Worm (Caenorhabditis elegans): ENCODE results near the gene T01B7.5.

Gene T01B7.5

ce11 chrII:8703729-8704128, 12.9 kb upstream of the T01B7.5 start, which contains the start of gene ceh-7:
Gene ceh-7 (minus strand): TSS chrII:8703829.
- TF ChIP-seq dao-5 (tag; optimal IDR thresholded peaks at IDR 0.05) (no peak), him-1 (tag; optimal IDR thresholded peaks at IDR 0.05) (no peak), W03F9.2 (tag; optimal IDR thresholded peaks at IDR 0.05) (no peak)

- no peak for TF ChIP-seq W03F9.2 (tag; optimal IDR thresholded peaks at IDR 0.05)
- TF ChIP-seq dao-5 (tag; optimal IDR thresholded peaks at IDR 0.05), result no peak
- no peak for TF ChIP-seq him-1 (tag; optimal IDR thresholded peaks at IDR 0.05)
Measured at ce11 chrII:8704413-8704874, 12.2 kb upstream of the T01B7.5 start, which contains the start of gene prx-5. Gene prx-5 (plus strand): TSS chrII:8704824.

- TF ChIP-seq dao-5 (tag; optimal IDR thresholded peaks at IDR 0.05) (no peak), W03F9.2 (tag; optimal IDR thresholded peaks at IDR 0.05) (no peak), him-1 (tag; optimal IDR thresholded peaks at IDR 0.05) (no peak)
Measured at ce11 chrII:8707024-8707423, 9.6 kb upstream of the T01B7.5 start, which contains the start of gene cup-16. Gene cup-16 (plus strand): TSS chrII:8707155.

ce11 chrII:8710317-8710716, 6.3 kb upstream of the T01B7.5 start, which contains the start of gene srg-15:
Gene srg-15 (minus strand): TSS chrII:8710417.
- TF ChIP-seq him-1 (tag; optimal IDR thresholded peaks at IDR 0.05) (no peak), W03F9.2 (tag; optimal IDR thresholded peaks at IDR 0.05) (no peak), dao-5 (tag; optimal IDR thresholded peaks at IDR 0.05) (no peak)

- TF ChIP-seq him-1 (tag; optimal IDR thresholded peaks at IDR 0.05) (no peak), dao-5 (tag; optimal IDR thresholded peaks at IDR 0.05) (no peak), W03F9.2 (tag; optimal IDR thresholded peaks at IDR 0.05) (no peak)
Measured at ce11 chrII:8714913-8715447, 1.6 kb upstream of the T01B7.5 start, which contains the start of the genes rab-21 and T01B7.13. Gene rab-21 (minus strand): TSS chrII:8715013. Gene T01B7.13 (plus strand): TSS chrII:8715397.

- TF ChIP-seq dao-5 (tag; optimal IDR thresholded peaks at IDR 0.05) (no peak), W03F9.2 (tag; optimal IDR thresholded peaks at IDR 0.05) (no peak), him-1 (tag; optimal IDR thresholded peaks at IDR 0.05) (no peak)
Measured at ce11 chrII:8717579-8717978, 951 bp downstream of the T01B7.5 start.

ce11 chrII:8721955-8722524, 5.4 kb downstream of the T01B7.5 start, which contains the start of gene trcs-2:
Gene trcs-2 (plus strand): TSS chrII:8722474.
- TF ChIP-seq W03F9.2 (tag; optimal IDR thresholded peaks at IDR 0.05) (no peak), him-1 (tag; optimal IDR thresholded peaks at IDR 0.05) (no peak), dao-5 (tag; optimal IDR thresholded peaks at IDR 0.05) (no peak)

ce11 chrII:8726700-8727099, 10.1 kb downstream of the T01B7.5 start, which contains the start of gene T01B7.9:
Gene T01B7.9 (minus strand): TSS chrII:8726800.
- TF ChIP-seq W03F9.2 (tag; optimal IDR thresholded peaks at IDR 0.05) (no peak), him-1 (tag; optimal IDR thresholded peaks at IDR 0.05) (no peak), dao-5 (tag; optimal IDR thresholded peaks at IDR 0.05) (no peak)

- TF ChIP-seq him-1 (tag; optimal IDR thresholded peaks at IDR 0.05) (no peak), W03F9.2 (tag; optimal IDR thresholded peaks at IDR 0.05) (no peak), dao-5 (tag; optimal IDR thresholded peaks at IDR 0.05) (no peak)
Measured at ce11 chrII:8730281-8730680, 13.7 kb downstream of the T01B7.5 start.

- TF ChIP-seq dao-5 (tag; optimal IDR thresholded peaks at IDR 0.05) (no peak), W03F9.2 (tag; optimal IDR thresholded peaks at IDR 0.05) (no peak), him-1 (tag; optimal IDR thresholded peaks at IDR 0.05) (no peak)
Measured at ce11 chrII:8730960-8731693, 14.5 kb downstream of the T01B7.5 start.

- TF ChIP-seq dao-5 (tag; optimal IDR thresholded peaks at IDR 0.05) (no peak), W03F9.2 (tag; optimal IDR thresholded peaks at IDR 0.05) (no peak), him-1 (tag; optimal IDR thresholded peaks at IDR 0.05) (no peak)
Measured at ce11 chrII:8731736-8732229, 15.2 kb downstream of the T01B7.5 start.

- TF ChIP-seq W03F9.2 (tag; optimal IDR thresholded peaks at IDR 0.05) (no peak), dao-5 (tag; optimal IDR thresholded peaks at IDR 0.05) (no peak), him-1 (tag; optimal IDR thresholded peaks at IDR 0.05) (no peak)
Measured at ce11 chrII:8732339-8733100, 15.9 kb downstream of the T01B7.5 start, which contains the start of gene rol-6. Gene rol-6 (plus strand): TSS chrII:8733050.

ce11 chrII:8733627-8734026, 17.0 kb downstream of the T01B7.5 start:
- TF ChIP-seq him-1 (tag; optimal IDR thresholded peaks at IDR 0.05) (no peak), dao-5 (tag; optimal IDR thresholded peaks at IDR 0.05) (no peak), W03F9.2 (tag; optimal IDR thresholded peaks at IDR 0.05) (no peak)

Data from whole organism, L4/young adult.